Fruit fly (Drosophila melanogaster): Measurements from ENCODE around the gene CG2202.
A peak's percentile ranks its signal among the peaks of the same experiment; 100 is the strongest.

Gene CG2202

dm6 chrX:10899232-10899631 is 50.7 kb downstream of the CG2202 start, which contains the start of gene CG1582 (continued):
- no peak for TF ChIP-seq Eip74EF (GFP tag; optimal IDR thresholded peaks at IDR 0.05)
- TF ChIP-seq CG4707 (GFP tag; optimal IDR thresholded peaks at IDR 0.05) = no peak
- TF ChIP-seq hb (GFP tag; IDR thresholded peaks at IDR 0.05; ENCODE audit: partially characterized antibody) = no peak
- no peak for TF ChIP-seq CHES-1-like (GFP tag; optimal IDR thresholded peaks at IDR 0.05)
- TF ChIP-seq br (optimal IDR thresholded peaks at IDR 0.05) = no peak
- TF ChIP-seq amos (GFP tag; IDR thresholded peaks at IDR 0.05; ENCODE audit: partially characterized antibody) = peak; percentile 34; the same call in 1 of the 2 replicates
- no peak for TF ChIP-seq CG8089 (GFP tag; optimal IDR thresholded peaks at IDR 0.05)
- peak; percentile 42 for TF ChIP-seq CG2712 (tag; optimal IDR thresholded peaks at IDR 0.05)
- TF ChIP-seq CG30020 (tag; optimal IDR thresholded peaks at IDR 0.05) = peak; percentile 32
- TF ChIP-seq CG12104 (GFP tag; optimal IDR thresholded peaks at IDR 0.05) = no peak
- TF ChIP-seq gce (GFP tag; IDR thresholded peaks at IDR 0.05) = no peak
- TF ChIP-seq grau (tag; optimal IDR thresholded peaks at IDR 0.05) = peak; percentile 50
- no peak for TF ChIP-seq nau (GFP tag; optimal IDR thresholded peaks at IDR 0.05)
- TF ChIP-seq C15 (GFP tag; IDR thresholded peaks at IDR 0.05) = no peak
- TF ChIP-seq fu2 (GFP tag; optimal IDR thresholded peaks at IDR 0.05) = no peak
- TF ChIP-seq Camta (GFP tag; optimal IDR thresholded peaks at IDR 0.05) = no peak
- TF ChIP-seq scrt (GFP tag; optimal IDR thresholded peaks at IDR 0.05) = no peak
- TF ChIP-seq GATAe (GFP tag; conservative IDR thresholded peaks at IDR 0.05) = no peak
- peak; percentile 37 for TF ChIP-seq Sin3A (optimal IDR thresholded peaks at IDR 0.05)
- TF ChIP-seq CG8924 (tag; optimal IDR thresholded peaks at IDR 0.05) = no peak
- no peak for TF ChIP-seq CG5953 (GFP tag; IDR thresholded peaks at IDR 0.05)
- TF ChIP-seq CG2120 (GFP tag; optimal IDR thresholded peaks at IDR 0.05) = peak; percentile 27
- TF ChIP-seq E2f1 (GFP tag; IDR thresholded peaks at IDR 0.05) = no peak
- no peak for TF ChIP-seq D19B (GFP tag; optimal IDR thresholded peaks at IDR 0.05)
- TF ChIP-seq CG16863 (GFP tag; optimal IDR thresholded peaks at IDR 0.05) = no peak
- no peak for TF ChIP-seq CG1529 (GFP tag; optimal IDR thresholded peaks at IDR 0.05)
- TF ChIP-seq eve (GFP tag; optimal IDR thresholded peaks at IDR 0.05) = no peak
- no peak for TF ChIP-seq CG6791 (GFP tag; IDR thresholded peaks at IDR 0.05; ENCODE audit: partially characterized antibody)
- no peak for TF ChIP-seq CG1832 (GFP tag; optimal IDR thresholded peaks at IDR 0.05)
- TF ChIP-seq twi (tag; optimal IDR thresholded peaks at IDR 0.05) = peak; percentile 24
- no peak for TF ChIP-seq CG1647 (GFP tag; optimal IDR thresholded peaks at IDR 0.05)
- TF ChIP-seq CG11695 (GFP tag; IDR thresholded peaks at IDR 0.05) = no peak
- TF ChIP-seq Ravus (GFP tag; IDR thresholded peaks at IDR 0.05) = no peak
- TF ChIP-seq Ssrp (tag; optimal IDR thresholded peaks at IDR 0.05) = peak; percentile 10
- TF ChIP-seq fru (optimal IDR thresholded peaks at IDR 0.05) = no peak
- TF ChIP-seq lilli (GFP tag; optimal IDR thresholded peaks at IDR 0.05) = peak; percentile 14
- no peak for TF ChIP-seq CG7745 (tag; optimal IDR thresholded peaks at IDR 0.05)
- TF ChIP-seq CG4282 (GFP tag; optimal IDR thresholded peaks at IDR 0.05) = no peak
- TF ChIP-seq ac (GFP tag; optimal IDR thresholded peaks at IDR 0.05) = no peak
- TF ChIP-seq gro (GFP tag; optimal IDR thresholded peaks at IDR 0.05) = no peak
- TF ChIP-seq row (GFP tag; IDR thresholded peaks at IDR 0.05) = peak; percentile 94
- TF ChIP-seq CG5245 (GFP tag; optimal IDR thresholded peaks at IDR 0.05) = no peak
- TF ChIP-seq Scr (GFP tag; IDR thresholded peaks at IDR 0.05; ENCODE audit: partially characterized antibody) = no peak
- no peak for TF ChIP-seq CG10366 (GFP tag; IDR thresholded peaks at IDR 0.05)
- no peak for TF ChIP-seq esg (GFP tag; conservative IDR thresholded peaks at IDR 0.05)
- TF ChIP-seq HLH54F (GFP tag; optimal IDR thresholded peaks at IDR 0.05) = no peak
- TF ChIP-seq zfh2 (GFP tag; optimal IDR thresholded peaks at IDR 0.05) = no peak
- TF ChIP-seq bab2 (GFP tag; optimal IDR thresholded peaks at IDR 0.05) = no peak
- no peak for TF ChIP-seq Neu2 (GFP tag; optimal IDR thresholded peaks at IDR 0.05; ENCODE audit: borderline replicate concordance)
- peak; percentile 32 for TF ChIP-seq CG13775 (GFP tag; optimal IDR thresholded peaks at IDR 0.05)
- TF ChIP-seq CG15479 (GFP tag; optimal IDR thresholded peaks at IDR 0.05) = no peak
- no peak for TF ChIP-seq Lim3 (GFP tag; IDR thresholded peaks at IDR 0.05)
- no peak for TF ChIP-seq Tbp (GFP tag; optimal IDR thresholded peaks at IDR 0.05)
- no peak for TF ChIP-seq Hr39 (optimal IDR thresholded peaks at IDR 0.05)
